Worm (Caenorhabditis elegans) whole organism, midembryonic: ENCODE measurements around the gene ubc-6.

Experiments
- flt-1 ChIP-seq: fragments of 200-800 bp; sonication (Bioruptor generic); IDR thresholded peaks from 2 replicates; pipeline ENCODE4 v1.3.6; 2022; ENCODE audit warnings: missing genetic modification characterization, missing compliant biosample characterization
- klf-2 ChIP-seq: fragments of 200-800 bp; sonication (Bioruptor generic); conservative IDR thresholded peaks from 2 replicates; pipeline ENCODE4 v1.3.6; 2022; ENCODE audit warnings: missing genetic modification reagents, missing genetic modification characterization, missing compliant biosample characterization
- med-1 ChIP-seq: sonication (generic microtip); optimal IDR thresholded peaks from 2 replicates; lab custom pipeline; 2017; ENCODE audit warnings: missing genetic modification characterization, mild to moderate bottlenecking, missing compliant biosample characterization, antibody characterized with exemption, missing genetic modification reagents; ENCODE audit not compliant: insufficient read depth
- tab-1 ChIP-seq: fragments of 200-800 bp; sonication (Bioruptor generic); IDR thresholded peaks from 2 replicates; pipeline ENCODE4 v1.3.6; 2022; ENCODE audit warnings: missing genetic modification characterization, missing compliant biosample characterization
- ztf-29 ChIP-seq: fragments of 200-800 bp; sonication (Bioruptor generic); IDR thresholded peaks from 2 replicates; pipeline ENCODE4 v1.3.6; 2022; ENCODE audit warnings: missing genetic modification reagents, missing genetic modification characterization, missing compliant biosample characterization

- no peak for TF ChIP-seq tab-1 (GFP tag; lab: Robert Waterston, UW)
- TF ChIP-seq flt-1 (GFP tag; lab: Robert Waterston, UW): no peak
- no peak for TF ChIP-seq klf-2 (GFP tag; lab: Robert Waterston, UW)
- TF ChIP-seq med-1 (GFP tag; lab: Kevin White, UChicago): no peak
- no peak for TF ChIP-seq ztf-29 (GFP tag; lab: Robert Waterston, UW)
Measured at ce11 chrII:7493599-7493998, 14.6 kb downstream of the ubc-6 start, which contains the start of gene nas-23.
